Worm (Caenorhabditis elegans) whole organism, L3 larva: Measurements from ENCODE around the gene Y49E10.27.

Experiments
- R02D3.7 ChIP-seq: fragments of 150-350 bp; optimal IDR thresholded peaks from 2 replicates; lab custom pipeline; 2014; ENCODE audit warnings: missing biosample characterization, missing genetic modification characterization
- aly-2 ChIP-seq: fragments of 150-350 bp; optimal IDR thresholded peaks from 2 replicates; lab custom pipeline; 2014; ENCODE audit warnings: missing biosample characterization, missing genetic modification characterization
- egl-27 ChIP-seq: sonication (generic microtip); optimal IDR thresholded peaks from 4 replicates; lab custom pipeline; 2017; ENCODE audit warnings: missing biosample characterization, missing genetic modification reagents, missing genetic modification characterization
- elt-3 ChIP-seq, 3 experiments: fragments of 150-350 bp in 1 of 3; sonication (generic microtip) in 2 of 3; optimal IDR thresholded peaks; 2 replicates in 2 of 3; 4 replicates in 1 of 3; lab custom pipeline; 2014 to 2017; ENCODE audit warnings: missing biosample characterization in 3 of 3, missing genetic modification characterization in 3 of 3
- fos-1 ChIP-seq: fragments of 150-350 bp; optimal IDR thresholded peaks from 2 replicates; lab custom pipeline; 2014; ENCODE audit warnings: missing biosample characterization, missing genetic modification characterization
- lin-15B ChIP-seq: fragments of 150-350 bp; optimal IDR thresholded peaks from 2 replicates; lab custom pipeline; 2014; ENCODE audit warnings: missing biosample characterization, missing genetic modification characterization
- nhr-12 ChIP-seq: fragments of 150-350 bp; optimal IDR thresholded peaks from 2 replicates; lab custom pipeline; 2014; ENCODE audit warnings: missing biosample characterization, missing genetic modification characterization
- nhr-77 ChIP-seq: fragments of 150-350 bp; optimal IDR thresholded peaks from 2 replicates; lab custom pipeline; 2014; ENCODE audit warnings: missing biosample characterization, missing genetic modification characterization
- pha-4 ChIP-seq: fragments of 150-350 bp; optimal IDR thresholded peaks from 2 replicates; lab custom pipeline; 2014; ENCODE audit warnings: missing biosample characterization, missing genetic modification reagents, missing genetic modification characterization
- skn-1 ChIP-seq: fragments of 150-350 bp; optimal IDR thresholded peaks from 2 replicates; lab custom pipeline; 2014; ENCODE audit warnings: missing biosample characterization, missing genetic modification characterization
- tbx-2 ChIP-seq: sonication (generic microtip); optimal IDR thresholded peaks from 2 replicates; lab custom pipeline; 2016; ENCODE audit warnings: mild to moderate bottlenecking, missing genetic modification characterization, missing compliant biosample characterization
- unc-62 ChIP-seq: fragments of 150-350 bp; sonication (generic microtip); optimal IDR thresholded peaks from 4 replicates; lab custom pipeline; 2014; ENCODE audit warnings: missing biosample characterization, missing genetic modification reagents, missing genetic modification characterization
- ztf-11 ChIP-seq: fragments of 150-350 bp; optimal IDR thresholded peaks from 2 replicates; lab custom pipeline; 2014; ENCODE audit warnings: missing biosample characterization, missing genetic modification characterization

DNA sequence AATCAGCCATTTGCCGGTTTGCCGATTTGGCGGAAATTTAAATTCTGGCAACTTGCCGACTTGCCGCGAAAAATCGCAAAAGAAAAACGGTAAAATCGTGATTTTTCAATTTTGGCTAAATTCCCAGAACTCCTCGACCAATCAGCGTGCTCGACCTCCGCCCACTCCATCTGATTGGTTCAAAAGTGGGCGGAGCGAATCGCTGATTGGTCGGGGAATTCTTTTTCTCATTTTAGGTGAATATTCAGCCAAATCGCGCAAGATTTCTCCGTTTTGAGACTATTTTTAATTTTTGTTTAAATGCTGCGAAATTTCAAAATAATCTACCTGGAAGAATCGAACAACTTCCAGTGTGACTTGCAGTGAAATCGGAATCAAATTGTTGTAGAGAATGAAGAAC lies 19.7 kb upstream of the Y49E10.27 start:
- TF ChIP-seq fos-1 (tag; lab: Kevin White, UChicago): no peak
- no peak for TF ChIP-seq ztf-11
- no peak for TF ChIP-seq elt-3 (tag; optimal IDR thresholded peaks at IDR 0.05; lab: Kevin White, UChicago)
- TF ChIP-seq egl-27 (tag; lab: Kevin White, UChicago): no peak
- no peak for TF ChIP-seq nhr-77 (tag; lab: Kevin White, UChicago)
- no peak for TF ChIP-seq pha-4 (tag; lab: Kevin White, UChicago)
- TF ChIP-seq nhr-12 (tag; lab: Kevin White, UChicago): no peak
- no peak for TF ChIP-seq skn-1 (tag; lab: Kevin White, UChicago)
- TF ChIP-seq lin-15B (tag; lab: Kevin White, UChicago): no peak
- TF ChIP-seq unc-62 (GFP tag; lab: Kevin White, UChicago): no peak
- no peak for TF ChIP-seq aly-2 (tag; lab: Kevin White, UChicago)
- no peak for TF ChIP-seq tbx-2 (tag; lab: Kevin White, UChicago)
- no peak for TF ChIP-seq R02D3.7 (tag; lab: Kevin White, UChicago)
